Worm (Caenorhabditis elegans) whole organism, mixed stage, embryonic: ENCODE results near the gene F55F3.4.

Experiments used
- bed-3 ChIP-seq: fragments of 200-800 bp; sonication (Bioruptor generic); optimal IDR thresholded peaks from 3 replicates; lab custom pipeline; 2018; ENCODE audit warnings: mild to moderate bottlenecking, missing genetic modification characterization, moderate library complexity, missing compliant biosample characterization
- blmp-1 ChIP-seq: fragments of 150-350 bp; optimal IDR thresholded peaks from 2 replicates; lab custom pipeline; 2014; ENCODE audit warnings: missing biosample characterization, missing genetic modification characterization
- ceh-39 ChIP-seq: fragments of 150-350 bp; optimal IDR thresholded peaks from 2 replicates; lab custom pipeline; 2014; ENCODE audit warnings: missing biosample characterization, missing genetic modification characterization
- ceh-43 ChIP-seq: fragments of 200-800 bp; sonication (Bioruptor generic); optimal IDR thresholded peaks from 2 replicates; lab custom pipeline; 2018; ENCODE audit warnings: mild to moderate bottlenecking, missing genetic modification characterization, moderate library complexity, missing compliant biosample characterization
- ceh-83 ChIP-seq: fragments of 200-800 bp; sonication (Bioruptor generic); optimal IDR thresholded peaks from 2 replicates; lab custom pipeline; 2018; ENCODE audit warnings: mild to moderate bottlenecking, missing genetic modification characterization, missing compliant biosample characterization
- ces-1 ChIP-seq: fragments of 150-350 bp; optimal IDR thresholded peaks from 2 replicates; lab custom pipeline; 2014; ENCODE audit warnings: missing biosample characterization, missing genetic modification reagents, missing genetic modification characterization
- cnd-1 ChIP-seq: fragments of 200-800 bp; sonication (Bioruptor generic); optimal IDR thresholded peaks from 2 replicates; lab custom pipeline; 2018; ENCODE audit warnings: mild to moderate bottlenecking, missing genetic modification characterization, missing compliant biosample characterization
- flh-1 ChIP-seq: fragments of 200-800 bp; sonication (Bioruptor generic); optimal IDR thresholded peaks from 2 replicates; lab custom pipeline; 2018; ENCODE audit warnings: mild to moderate bottlenecking, missing genetic modification characterization, moderate library complexity, missing compliant biosample characterization
- ham-2 ChIP-seq: fragments of 200-800 bp; sonication (Bioruptor generic); optimal IDR thresholded peaks from 2 replicates; lab custom pipeline; 2018; ENCODE audit warnings: mild to moderate bottlenecking, missing genetic modification characterization, missing compliant biosample characterization
- hlh-1 ChIP-seq: fragments of 150-350 bp; optimal IDR thresholded peaks from 2 replicates; lab custom pipeline; 2014; ENCODE audit warnings: missing biosample characterization, missing genetic modification reagents, missing genetic modification characterization
- lin-13 ChIP-seq: fragments of 150-350 bp; optimal IDR thresholded peaks from 2 replicates; lab custom pipeline; 2014; ENCODE audit warnings: missing biosample characterization, missing genetic modification characterization
- lin-32 ChIP-seq: fragments of 200-800 bp; sonication (Bioruptor generic); optimal IDR thresholded peaks from 2 replicates; lab custom pipeline; 2018; ENCODE audit warnings: mild to moderate bottlenecking, missing genetic modification characterization, missing compliant biosample characterization
- lsy-2 ChIP-seq: fragments of 150-350 bp; optimal IDR thresholded peaks from 2 replicates; lab custom pipeline; 2014; ENCODE audit warnings: missing biosample characterization, missing genetic modification characterization
- mab-5 ChIP-seq: fragments of 150-350 bp; optimal IDR thresholded peaks from 2 replicates; lab custom pipeline; 2014; ENCODE audit warnings: missing biosample characterization, missing genetic modification characterization
- mep-1 ChIP-seq: fragments of 150-350 bp; optimal IDR thresholded peaks from 2 replicates; lab custom pipeline; 2017; ENCODE audit warnings: missing biosample characterization, missing genetic modification reagents, missing genetic modification characterization, inconsistent platforms
- mls-2 ChIP-seq: sonication (generic microtip); optimal IDR thresholded peaks from 2 replicates; lab custom pipeline; 2016; ENCODE audit warnings: mild to moderate bottlenecking, missing genetic modification characterization, moderate library complexity, missing compliant biosample characterization
- nhr-12 ChIP-seq: fragments of 150-350 bp; optimal IDR thresholded peaks from 2 replicates; lab custom pipeline; 2014; ENCODE audit warnings: missing biosample characterization, missing genetic modification characterization
- nhr-2 ChIP-seq: fragments of 150-350 bp; optimal IDR thresholded peaks from 2 replicates; lab custom pipeline; 2014; ENCODE audit warnings: missing biosample characterization, missing genetic modification characterization
- nhr-237 ChIP-seq: fragments of 150-350 bp; optimal IDR thresholded peaks from 2 replicates; lab custom pipeline; 2014; ENCODE audit warnings: missing biosample characterization, missing genetic modification characterization
- nhr-28 ChIP-seq: fragments of 150-350 bp; optimal IDR thresholded peaks from 2 replicates; lab custom pipeline; 2014; ENCODE audit warnings: missing biosample characterization, missing genetic modification characterization
- nhr-76 ChIP-seq: sonication (generic microtip); optimal IDR thresholded peaks from 2 replicates; lab custom pipeline; 2017; ENCODE audit warnings: missing biosample characterization, missing genetic modification characterization
- pha-4 ChIP-seq: fragments of 150-350 bp; optimal IDR thresholded peaks from 2 replicates; lab custom pipeline; 2018; ENCODE audit warnings: missing biosample characterization, missing genetic modification reagents, missing genetic modification characterization
- sem-2 ChIP-seq: fragments of 200-800 bp; sonication (Bioruptor generic); optimal IDR thresholded peaks from 2 replicates; lab custom pipeline; 2018; ENCODE audit warnings: mild to moderate bottlenecking, missing genetic modification characterization, missing compliant biosample characterization
- snpc-4 ChIP-seq: fragments of 150-350 bp; optimal IDR thresholded peaks from 2 replicates; lab custom pipeline; 2014; ENCODE audit warnings: missing biosample characterization, missing genetic modification characterization
- sptf-1 ChIP-seq: sonication (generic microtip); optimal IDR thresholded peaks from 2 replicates; lab custom pipeline; 2017; ENCODE audit warnings: mild to moderate bottlenecking, missing genetic modification characterization, moderate library complexity, missing compliant biosample characterization
- tbx-8 ChIP-seq: fragments of 200-800 bp; sonication (Bioruptor generic); optimal IDR thresholded peaks from 2 replicates; lab custom pipeline; 2018; ENCODE audit warnings: mild to moderate bottlenecking, missing genetic modification characterization, moderate library complexity, missing compliant biosample characterization
- unc-39 ChIP-seq: fragments of 150-350 bp; optimal IDR thresholded peaks from 2 replicates; lab custom pipeline; 2014; ENCODE audit warnings: missing biosample characterization, missing genetic modification characterization
- zip-8 ChIP-seq: fragments of 150-350 bp; optimal IDR thresholded peaks from 2 replicates; lab custom pipeline; 2014; ENCODE audit warnings: missing biosample characterization, missing genetic modification characterization
- ztf-11 ChIP-seq: fragments of 150-350 bp; optimal IDR thresholded peaks from 2 replicates; lab custom pipeline; 2014; ENCODE audit warnings: missing biosample characterization, missing genetic modification characterization

F55F3.4 gene

ce11 chrX:13759676-13760447 lies 25.5 kb upstream of the F55F3.4 start, which contains the start of gene cest-13:
TSS of gene cest-13 (plus strand) at chrX:13760237.
- TF ChIP-seq nhr-12 (tag; lab: Kevin White, UChicago), result no peak
- no peak for TF ChIP-seq lsy-2 (tag; lab: Kevin White, UChicago)
- TF ChIP-seq tbx-8 (GFP tag; lab: Kevin White, UChicago), result no peak
- TF ChIP-seq lin-13, result no peak
- no peak for TF ChIP-seq nhr-28
- TF ChIP-seq ham-2 (GFP tag; lab: Kevin White, UChicago), result no peak
- TF ChIP-seq nhr-237 (tag; lab: Kevin White, UChicago), result no peak
- TF ChIP-seq lin-32 (GFP tag; lab: Kevin White, UChicago), result no peak

ce11 chrX:13767282-13767681 lies 18.1 kb upstream of the F55F3.4 start:
- TF ChIP-seq sptf-1 (tag; lab: Kevin White, UChicago) (no peak), ceh-43 (GFP tag; lab: Kevin White, UChicago) (no peak), pha-4 (tag; lab: Kevin White, UChicago) (no peak), ceh-39 (no peak), mab-5 (tag; lab: Kevin White, UChicago) (no peak), cnd-1 (tag; lab: Kevin White, UChicago) (no peak), mep-1 (tag; lab: Kevin White, UChicago) (no peak), blmp-1 (tag; lab: Kevin White, UChicago) (no peak), ces-1 (GFP tag; lab: Kevin White, UChicago) (no peak), bed-3 (GFP tag; lab: Kevin White, UChicago) (no peak), nhr-237 (tag; lab: Kevin White, UChicago) (no peak)

DNA sequence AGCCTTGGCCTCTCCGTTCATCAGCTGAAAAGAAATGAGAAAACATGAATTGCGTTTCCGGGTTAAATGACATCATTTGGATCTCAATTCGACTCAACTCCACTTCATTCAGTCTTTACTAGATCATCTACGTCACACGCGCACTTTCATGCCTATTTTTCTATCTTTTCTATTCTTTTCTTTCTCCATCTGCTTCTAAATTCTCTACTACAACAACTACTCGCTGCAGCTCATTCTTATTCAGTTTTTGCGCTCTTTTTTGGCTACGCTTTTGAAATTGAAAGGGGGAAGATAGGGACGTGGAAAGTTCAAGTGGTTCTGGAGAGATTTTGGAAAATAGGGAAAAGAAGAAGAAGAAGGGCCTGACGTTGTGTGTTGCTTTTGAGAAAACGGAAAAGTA lies 16.8 kb upstream of the F55F3.4 start:
- TF ChIP-seq ces-1 (GFP tag; lab: Kevin White, UChicago) (peak; percentile 85), sptf-1 (tag; lab: Kevin White, UChicago) (no peak)

DNA sequence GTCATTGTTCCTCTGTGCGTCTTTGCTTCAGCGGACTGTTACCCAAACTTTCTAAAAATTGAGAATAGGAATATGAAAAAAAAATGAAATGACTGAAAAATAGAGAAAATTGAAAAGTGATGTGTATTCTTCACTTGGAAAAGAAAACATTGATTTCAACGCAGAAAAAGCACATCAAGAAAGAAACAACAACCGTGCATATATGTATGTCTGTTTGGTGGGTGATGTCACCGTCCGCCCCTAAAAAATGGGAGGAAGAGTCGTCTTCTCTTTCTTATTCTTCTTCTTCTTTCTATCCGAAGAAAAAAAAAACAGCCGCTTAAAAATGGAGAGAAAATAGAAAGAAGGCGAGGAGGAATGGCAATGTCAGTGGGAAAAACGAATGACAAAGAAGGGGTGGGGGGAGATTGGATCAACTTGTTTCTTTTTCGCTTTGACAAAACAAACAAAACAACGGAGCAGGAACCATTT lies 14.8 kb upstream of the F55F3.4 start, which contains the start of gene nkb-3:
TSS of gene nkb-3 (minus strand) at position 51 of the 471 bp plus-strand sequence.
- no peak for TF ChIP-seq ceh-43 (GFP tag; lab: Kevin White, UChicago)
- TF ChIP-seq snpc-4, result no peak
- no peak for TF ChIP-seq mep-1 (tag; lab: Kevin White, UChicago)
- no peak for TF ChIP-seq mls-2 (tag; lab: Kevin White, UChicago)
- no peak for TF ChIP-seq nhr-76
- no peak for TF ChIP-seq sem-2 (GFP tag; lab: Kevin White, UChicago)
- TF ChIP-seq ztf-11 (tag; lab: Kevin White, UChicago), result no peak
- no peak for TF ChIP-seq ceh-39
- TF ChIP-seq ceh-83 (GFP tag; lab: Kevin White, UChicago), result no peak
- TF ChIP-seq nhr-12 (tag; lab: Kevin White, UChicago), result no peak
- TF ChIP-seq mab-5 (tag; lab: Kevin White, UChicago), result no peak
- no peak for TF ChIP-seq blmp-1 (tag; lab: Kevin White, UChicago)
- no peak for TF ChIP-seq tbx-8 (GFP tag; lab: Kevin White, UChicago)
- TF ChIP-seq hlh-1, result no peak
- no peak for TF ChIP-seq unc-39 (tag; lab: Kevin White, UChicago)
- no peak for TF ChIP-seq ham-2 (GFP tag; lab: Kevin White, UChicago)
- no peak for TF ChIP-seq nhr-237 (tag; lab: Kevin White, UChicago)
- no peak for TF ChIP-seq nhr-2 (tag; lab: Kevin White, UChicago)

ce11 chrX:13772734-13773133 lies 12.6 kb upstream of the F55F3.4 start:
- TF ChIP-seq lin-13, result no peak
- no peak for TF ChIP-seq hlh-1
- TF ChIP-seq ceh-43 (GFP tag; lab: Kevin White, UChicago), result no peak
- no peak for TF ChIP-seq nhr-12 (tag; lab: Kevin White, UChicago)
- TF ChIP-seq mab-5 (tag; lab: Kevin White, UChicago), result no peak
- TF ChIP-seq mep-1 (tag; lab: Kevin White, UChicago), result no peak
- no peak for TF ChIP-seq flh-1
- no peak for TF ChIP-seq bed-3 (GFP tag; lab: Kevin White, UChicago)
- no peak for TF ChIP-seq lin-32 (GFP tag; lab: Kevin White, UChicago)
- no peak for TF ChIP-seq ham-2 (GFP tag; lab: Kevin White, UChicago)
- TF ChIP-seq sptf-1 (tag; lab: Kevin White, UChicago), result no peak
- no peak for TF ChIP-seq zip-8 (tag; lab: Kevin White, UChicago)
- TF ChIP-seq snpc-4, result no peak
- no peak for TF ChIP-seq ztf-11 (tag; lab: Kevin White, UChicago)
